Fruit fly (Drosophila melanogaster): ENCODE data around the gene Fpgs2.

DNA sequence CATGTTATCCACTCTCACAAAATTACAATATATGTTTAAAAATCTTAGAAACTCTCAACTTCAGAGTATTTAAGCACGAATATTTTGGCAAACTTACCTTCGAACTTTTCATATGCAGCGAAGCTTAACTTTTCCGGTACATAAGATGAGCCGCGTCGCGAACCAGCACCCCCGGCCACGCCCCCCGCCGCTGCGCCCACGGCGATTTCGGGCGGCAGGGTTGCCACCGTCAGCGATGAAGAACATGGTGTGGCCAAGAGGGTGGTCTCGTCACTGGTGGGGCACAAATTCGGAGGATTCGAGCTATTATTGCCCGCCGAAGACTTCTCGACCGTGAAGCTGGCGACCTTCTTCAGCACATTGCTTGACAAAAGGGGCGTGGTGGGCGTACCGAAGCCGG is 30.1 kb downstream of the Fpgs2 start:
- no peak for TF ChIP-seq Pif1B (GFP tag; optimal IDR thresholded peaks at IDR 0.05)
- TF ChIP-seq EcR (GFP tag; optimal IDR thresholded peaks at IDR 0.05) = no peak
- no peak for TF ChIP-seq CG4496 (GFP tag; IDR thresholded peaks at IDR 0.05)
- no peak for TF ChIP-seq CG14655 (GFP tag; optimal IDR thresholded peaks at IDR 0.05)
- no peak for TF ChIP-seq Pif1A (GFP tag; optimal IDR thresholded peaks at IDR 0.05)
- no peak for TF ChIP-seq CG17806 (tag; optimal IDR thresholded peaks at IDR 0.05)
